Worm (Caenorhabditis elegans): ENCODE results near the gene K01A6.7.

DNA sequence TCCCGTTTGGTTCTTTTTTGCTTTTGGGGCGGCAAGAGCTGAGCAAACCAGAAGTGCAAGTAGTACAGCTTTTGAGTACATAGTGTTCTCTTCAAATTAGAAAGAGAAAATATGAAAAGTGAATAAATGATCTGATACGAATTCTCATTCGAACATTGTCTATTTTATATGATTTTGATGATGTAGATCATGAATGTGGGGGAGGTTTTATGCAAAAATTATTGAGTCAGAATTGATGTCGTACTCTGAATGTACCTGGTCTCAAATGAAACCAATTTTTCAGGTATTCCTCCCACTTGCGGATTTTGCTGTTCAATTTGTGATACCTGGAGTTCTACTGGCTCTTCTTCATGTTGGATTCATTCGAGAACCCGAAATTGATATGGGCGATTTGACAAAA lies 1.8 kb upstream of the K01A6.7 start, which contains the start of gene K01A6.4:
- no peak for TF ChIP-seq nhr-23 (tag; optimal IDR thresholded peaks at IDR 0.05)
- no peak for TF ChIP-seq fkh-10 (GFP tag; optimal IDR thresholded peaks at IDR 0.05)
- no peak for TF ChIP-seq nhr-28 (tag; optimal IDR thresholded peaks at IDR 0.05)
- TF ChIP-seq snpc-4 (tag; optimal IDR thresholded peaks at IDR 0.05): no peak
- TF ChIP-seq ceh-82 (tag; optimal IDR thresholded peaks at IDR 0.05): no peak
- TF ChIP-seq ama-1 (optimal IDR thresholded peaks at IDR 0.05): no peak
- no peak for TF ChIP-seq nhr-237 (tag; optimal IDR thresholded peaks at IDR 0.05)
- TF ChIP-seq nhr-11 (tag; optimal IDR thresholded peaks at IDR 0.05): no peak
- no peak for TF ChIP-seq R02D3.7 (tag; optimal IDR thresholded peaks at IDR 0.05)
- no peak for TF ChIP-seq egl-27 (tag; optimal IDR thresholded peaks at IDR 0.05)
- TF ChIP-seq aly-2 (tag; optimal IDR thresholded peaks at IDR 0.05): no peak

Data from whole organism, L3 larva.